Worm (Caenorhabditis elegans) whole organism, L3 larva: ENCODE measurements around the gene fbxa-224.

Source experiments
- fos-1 ChIP-seq: fragments of 150-350 bp; optimal IDR thresholded peaks from 2 replicates; lab custom pipeline; 2014; ENCODE audit warnings: missing biosample characterization, missing genetic modification characterization
- hmg-11 ChIP-seq: sonication (generic microtip); optimal IDR thresholded peaks from 2 replicates; lab custom pipeline; 2016; ENCODE audit warnings: missing genetic modification characterization, missing compliant biosample characterization
- lin-15B ChIP-seq: fragments of 150-350 bp; optimal IDR thresholded peaks from 2 replicates; lab custom pipeline; 2014; ENCODE audit warnings: missing biosample characterization, missing genetic modification characterization
- lsy-12 ChIP-seq: sonication (generic microtip); optimal IDR thresholded peaks from 2 replicates; lab custom pipeline; 2016; ENCODE audit warnings: mild to moderate bottlenecking, missing genetic modification characterization, missing compliant biosample characterization
- nhr-237 ChIP-seq: fragments of 150-350 bp; optimal IDR thresholded peaks from 2 replicates; lab custom pipeline; 2014; ENCODE audit warnings: missing biosample characterization, missing genetic modification characterization
- nhr-25 ChIP-seq: sonication (generic microtip); optimal IDR thresholded peaks from 2 replicates; lab custom pipeline; 2017; ENCODE audit warnings: missing biosample characterization, missing genetic modification characterization
- pqm-1 ChIP-seq: fragments of 150-350 bp; optimal IDR thresholded peaks from 2 replicates; lab custom pipeline; 2017; ENCODE audit warnings: missing biosample characterization, missing genetic modification characterization, inconsistent platforms
- sea-2 ChIP-seq: fragments of 150-350 bp; sonication (generic microtip); optimal IDR thresholded peaks from 4 replicates; lab custom pipeline; 2014; ENCODE audit warnings: missing biosample characterization, missing genetic modification reagents, missing genetic modification characterization
- tbx-2 ChIP-seq: sonication (generic microtip); optimal IDR thresholded peaks from 2 replicates; lab custom pipeline; 2016; ENCODE audit warnings: mild to moderate bottlenecking, missing genetic modification characterization, missing compliant biosample characterization
- unc-62 ChIP-seq: fragments of 150-350 bp; sonication (generic microtip); optimal IDR thresholded peaks from 4 replicates; lab custom pipeline; 2014; ENCODE audit warnings: missing biosample characterization, missing genetic modification reagents, missing genetic modification characterization
- ztf-4 ChIP-seq: fragments of 150-350 bp; optimal IDR thresholded peaks from 2 replicates; lab custom pipeline; 2014; ENCODE audit warnings: missing biosample characterization, missing genetic modification characterization

- no peak for TF ChIP-seq hmg-11 (tag; lab: Kevin White, UChicago)
- TF ChIP-seq lsy-12 (tag; lab: Kevin White, UChicago) = no peak
- TF ChIP-seq pqm-1 (tag; lab: Kevin White, UChicago) = no peak
- no peak for TF ChIP-seq tbx-2
- no peak for TF ChIP-seq nhr-25 (tag; lab: Kevin White, UChicago)
- no peak for TF ChIP-seq unc-62
- no peak for TF ChIP-seq nhr-237 (tag; lab: Kevin White, UChicago)
- TF ChIP-seq fos-1 (tag; lab: Kevin White, UChicago) = no peak
- no peak for TF ChIP-seq lin-15B (tag; lab: Kevin White, UChicago)
- no peak for TF ChIP-seq sea-2 (GFP tag; lab: Kevin White, UChicago)
- TF ChIP-seq ztf-4 (tag; lab: Kevin White, UChicago) = no peak
Observed at ce11 chrII:7594812-7595211, 46.9 kb upstream of the fbxa-224 start, which contains the start of gene syd-1.
